Fruit fly (Drosophila melanogaster): ENCODE data around the gene Wdr81.

DNA sequence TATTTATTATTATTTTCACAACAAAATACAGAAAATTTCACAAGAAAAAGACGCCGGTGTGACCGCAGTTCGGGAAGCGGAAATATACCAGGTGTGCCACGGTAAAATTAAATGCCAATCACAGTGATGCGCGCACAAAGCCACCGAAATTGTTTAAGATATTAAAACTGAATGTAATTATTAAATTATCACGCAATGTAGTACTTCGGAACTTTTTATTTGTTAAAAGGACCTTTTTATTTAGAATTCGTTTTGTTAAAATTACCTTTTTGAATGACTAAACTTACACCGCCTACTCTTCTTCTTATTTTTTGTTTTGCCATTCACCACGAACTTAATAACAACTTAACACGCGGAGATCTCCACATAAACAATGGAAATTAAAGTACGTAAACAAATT lies 32.8 kb downstream of the Wdr81 start, which contains the start of the genes CG6686 and CG34163:
- TF ChIP-seq CG10654 (GFP tag; optimal IDR thresholded peaks at IDR 0.05) (no peak), CG17612 (GFP tag; IDR thresholded peaks at IDR 0.05) (no peak), Meics (GFP tag; optimal IDR thresholded peaks at IDR 0.05) (peak; percentile 47), Eip74EF (GFP tag; optimal IDR thresholded peaks at IDR 0.05) (no peak), CG32772 (GFP tag; IDR thresholded peaks at IDR 0.05) (no peak)
